Fruit fly (Drosophila melanogaster) whole organism, adult: ENCODE results near the gene CG14053.

Source experiments
- CG12768 ChIP-seq: fragments of 200-800 bp; sonication (Bioruptor generic); optimal IDR thresholded peaks from 2 replicates; lab custom pipeline; 2017; ENCODE audit warnings: missing biosample characterization, missing genetic modification characterization, mild to moderate bottlenecking, moderate library complexity, missing genetic modification reagents
- CG7045 ChIP-seq: fragments of 200-800 bp; sonication (Bioruptor generic); optimal IDR thresholded peaks from 2 replicates; lab custom pipeline; 2017; ENCODE audit warnings: missing biosample characterization, mild to moderate bottlenecking, missing genetic modification characterization
- Hr96 ChIP-seq: fragments of 200-800 bp; sonication (Bioruptor generic); optimal IDR thresholded peaks from 2 replicates; lab custom pipeline; 2016; ENCODE audit warnings: missing biosample characterization, missing genetic modification characterization
- cic ChIP-seq: fragments of 200-800 bp; sonication (Bioruptor generic); optimal IDR thresholded peaks from 2 replicates; lab custom pipeline; 2017; ENCODE audit warnings: missing biosample characterization, mild to moderate bottlenecking, missing genetic modification characterization, moderate library complexity
- pad ChIP-seq: fragments of 200-800 bp; sonication (Bioruptor generic); optimal IDR thresholded peaks from 3 replicates; lab custom pipeline; 2017; ENCODE audit warnings: missing biosample characterization, missing genetic modification characterization, mild to moderate bottlenecking, moderate library complexity, missing genetic modification reagents

DNA sequence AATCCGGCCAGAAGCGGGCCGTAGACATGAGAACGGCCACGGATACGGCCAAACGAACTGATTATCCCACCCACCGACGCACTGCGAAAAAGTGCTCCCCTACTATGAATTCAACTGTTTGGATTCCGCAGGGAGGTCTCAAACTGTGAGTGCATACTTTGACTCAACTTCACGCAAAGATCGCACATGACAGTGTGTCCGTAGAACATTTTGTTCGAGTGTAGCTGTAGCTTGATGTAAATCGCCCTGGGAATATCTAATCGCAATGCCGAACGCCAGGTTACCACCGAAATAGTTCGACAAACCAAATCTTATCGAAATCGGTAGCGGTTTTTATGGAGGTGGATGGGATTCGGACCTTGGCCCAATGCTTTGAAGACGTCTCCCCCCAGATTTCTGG is 32.7 kb downstream of the CG14053 start:
- TF ChIP-seq CG7045 (no peak), pad (GFP tag; lab: Kevin White, UChicago) (no peak), CG12768 (GFP tag; lab: Kevin White, UChicago) (no peak), Hr96 (GFP tag; lab: Kevin White, UChicago) (no peak), cic (GFP tag; lab: Kevin White, UChicago) (no peak)
